Fruit fly (Drosophila melanogaster): ENCODE measurements around the gene Pdi.

Gene Pdi

dm6 chr3L:15162988-15163387, 20.3 kb upstream of the Pdi start:
- no peak for TF ChIP-seq CG17801 (GFP tag; optimal IDR thresholded peaks at IDR 0.05; ENCODE audit: partially characterized antibody)

dm6 chr3L:15162005-15162404, 19.4 kb upstream of the Pdi start:
- no peak for TF ChIP-seq CG17801 (GFP tag; optimal IDR thresholded peaks at IDR 0.05; ENCODE audit: partially characterized antibody)

dm6 chr3L:15161549-15161948, 18.9 kb upstream of the Pdi start, which contains the start of gene CG6878:
Gene CG6878 (plus strand): TSS chr3L:15161817.
- peak; percentile 19 for TF ChIP-seq CG17801 (GFP tag; optimal IDR thresholded peaks at IDR 0.05; ENCODE audit: partially characterized antibody)

- TF ChIP-seq CG17801 (GFP tag; optimal IDR thresholded peaks at IDR 0.05; ENCODE audit: partially characterized antibody), result peak; percentile 32
These were observed 15.9 kb upstream of the Pdi start, which contains the start of the genes Msh6 and Prp31 for dm6 chr3L:15158330-15159114. Gene Msh6 (minus strand): TSS chr3L:15158562. Gene Prp31 (plus strand): TSS chr3L:15159100.

dm6 chr3L:15150028-15150427, 7.4 kb upstream of the Pdi start:
- TF ChIP-seq CG17801 (GFP tag; optimal IDR thresholded peaks at IDR 0.05; ENCODE audit: partially characterized antibody), result no peak

dm6 chr3L:15146643-15147187, 4.1 kb upstream of the Pdi start, which contains the start of gene FucTA:
Gene FucTA (plus strand): TSS chr3L:15147137.
- TF ChIP-seq CG17801 (GFP tag; optimal IDR thresholded peaks at IDR 0.05; ENCODE audit: partially characterized antibody), result no peak

dm6 chr3L:15143638-15144600, 1.3 kb upstream of the Pdi start, which contains the start of the genes CG32147 and Pex3:
Gene CG32147 (minus strand): TSS chr3L:15144059.
Gene Pex3 (plus strand): TSS chr3L:15144355.
- peak; percentile 0 for TF ChIP-seq CG17801 (GFP tag; optimal IDR thresholded peaks at IDR 0.05; ENCODE audit: partially characterized antibody)

dm6 chr3L:15143108-15143507, 468 bp upstream of the Pdi start:
- TF ChIP-seq CG17801 (GFP tag; optimal IDR thresholded peaks at IDR 0.05; ENCODE audit: partially characterized antibody), result no peak

dm6 chr3L:15141118-15142003, 1.3 kb downstream of the Pdi start:
- TF ChIP-seq CG17801 (GFP tag; optimal IDR thresholded peaks at IDR 0.05; ENCODE audit: partially characterized antibody), result no peak

dm6 chr3L:15140268-15140957, 2.2 kb downstream of the Pdi start:
- TF ChIP-seq CG17801 (GFP tag; optimal IDR thresholded peaks at IDR 0.05; ENCODE audit: partially characterized antibody), result no peak

dm6 chr3L:15137790-15138189, 4.8 kb downstream of the Pdi start:
- TF ChIP-seq CG17801 (GFP tag; optimal IDR thresholded peaks at IDR 0.05; ENCODE audit: partially characterized antibody), result no peak

- TF ChIP-seq CG17801 (GFP tag; optimal IDR thresholded peaks at IDR 0.05; ENCODE audit: partially characterized antibody), result peak; percentile 68
These were observed 5.7 kb downstream of the Pdi start, which contains the start of gene CG12316 for dm6 chr3L:15136659-15137572. Gene CG12316 (minus strand): TSS chr3L:15136934.
